Fruit fly (Drosophila melanogaster): Measurements from ENCODE around the gene kmr.

Gene kmr

DNA sequence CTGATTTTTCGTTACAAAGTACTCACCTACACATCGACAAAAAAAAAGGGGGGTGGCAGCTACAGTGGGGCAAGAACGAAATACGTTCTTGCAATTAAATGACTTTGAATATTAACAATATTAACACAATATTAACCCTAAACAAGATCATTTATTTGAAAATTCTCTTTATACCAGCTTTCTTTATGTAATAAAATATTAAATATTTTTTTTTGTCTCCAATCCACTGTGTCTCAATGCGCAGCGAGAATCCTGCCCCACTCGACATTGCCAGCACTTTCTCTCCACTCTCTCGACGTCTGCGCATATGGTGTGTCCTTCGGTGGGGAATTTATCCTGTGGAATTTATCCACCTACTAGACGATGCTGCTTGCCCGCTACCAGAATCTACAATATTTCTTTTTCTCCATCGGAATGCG lies 85.4 kb downstream of the kmr start (continued):
- TF ChIP-seq Asciz (GFP tag; optimal IDR thresholded peaks at IDR 0.05) = peak; percentile 83
- TF ChIP-seq aop (GFP tag; IDR thresholded peaks at IDR 0.05) = peak; percentile 60; the same call in 1 of the 2 replicates
- TF ChIP-seq ci (GFP tag; IDR thresholded peaks at IDR 0.05) = peak; percentile 98
- TF ChIP-seq CG4854 (GFP tag; optimal IDR thresholded peaks at IDR 0.05) = peak; percentile 66
- TF ChIP-seq CG10267 (tag; optimal IDR thresholded peaks at IDR 0.05) = peak; percentile 86
- TF ChIP-seq kay (GFP tag; optimal IDR thresholded peaks at IDR 0.05) = peak; percentile 71
- TF ChIP-seq chif (GFP tag; optimal IDR thresholded peaks at IDR 0.05) = peak; percentile 49 to 56
- TF ChIP-seq Sry-δ (GFP tag; optimal IDR thresholded peaks at IDR 0.05) = peak; percentile 11
- TF ChIP-seq CG13296 (GFP tag; optimal IDR thresholded peaks at IDR 0.05) = peak; percentile 87
- peak; percentile 92 for TF ChIP-seq tin (GFP tag; optimal IDR thresholded peaks at IDR 0.05)
- peak; percentile 85 for TF ChIP-seq CG18476 (GFP tag; optimal IDR thresholded peaks at IDR 0.05)
- peak; percentile 86 for TF ChIP-seq Ets65A (GFP tag)
- no peak for TF ChIP-seq CG34224 (GFP tag; IDR thresholded peaks at IDR 0.05; ENCODE audit: partially characterized antibody)
- no peak for TF ChIP-seq pros (GFP tag; optimal IDR thresholded peaks at IDR 0.05)
- TF ChIP-seq CG12219 (GFP tag; optimal IDR thresholded peaks at IDR 0.05) = peak; percentile 81
- no peak for TF ChIP-seq bigmax (GFP tag; optimal IDR thresholded peaks at IDR 0.05)
- peak; percentile 84 for TF ChIP-seq CG17361 (GFP tag; IDR thresholded peaks at IDR 0.05)
- no peak for TF ChIP-seq btn (GFP tag; optimal IDR thresholded peaks at IDR 0.05)
- TF ChIP-seq Usf (GFP tag; optimal IDR thresholded peaks at IDR 0.05) = peak; percentile 36
- peak; percentile 91 for TF ChIP-seq CG11456 (GFP tag; IDR thresholded peaks at IDR 0.05)
- TF ChIP-seq D19A (tag; optimal IDR thresholded peaks at IDR 0.05) = peak; percentile 74
- no peak for TF ChIP-seq h (optimal IDR thresholded peaks at IDR 0.05)
- TF ChIP-seq CG6791 (GFP tag; IDR thresholded peaks at IDR 0.05; ENCODE audit: partially characterized antibody) = no peak
- peak; percentile 79 for TF ChIP-seq lilli (GFP tag; optimal IDR thresholded peaks at IDR 0.05)
- TF ChIP-seq Spps (tag; optimal IDR thresholded peaks at IDR 0.05) = peak; percentile 75
- peak; percentile 95 for TF ChIP-seq CG10543 (GFP tag; optimal IDR thresholded peaks at IDR 0.05)
- TF ChIP-seq CG30431 (GFP tag; optimal IDR thresholded peaks at IDR 0.05) = peak; percentile 64
- TF ChIP-seq CG10565 (GFP tag; optimal IDR thresholded peaks at IDR 0.05) = no peak
- TF ChIP-seq hkb (optimal IDR thresholded peaks at IDR 0.05) = no peak
- peak; percentile 97 for TF ChIP-seq hkb (GFP tag; IDR thresholded peaks at IDR 0.05)
- TF ChIP-seq pzg (GFP tag; optimal IDR thresholded peaks at IDR 0.05) = no peak
- TF ChIP-seq Adf1 (GFP tag; IDR thresholded peaks at IDR 0.05) = peak; percentile 73
- TF ChIP-seq CG16813 (GFP tag; IDR thresholded peaks at IDR 0.05; ENCODE audit: partially characterized antibody) = no peak; the same call in 2 of the 3 replicates
- TF ChIP-seq crc (GFP tag; optimal IDR thresholded peaks at IDR 0.05) = no peak
- peak; percentile 90 for TF ChIP-seq ase (GFP tag; IDR thresholded peaks at IDR 0.05)
- TF ChIP-seq C15 (GFP tag; IDR thresholded peaks at IDR 0.05) = peak; percentile 78; the same call in 2 of the 3 replicates
- no peak for TF ChIP-seq amos (GFP tag; IDR thresholded peaks at IDR 0.05; ENCODE audit: partially characterized antibody)
- no peak for TF ChIP-seq abd-A (tag; optimal IDR thresholded peaks at IDR 0.05)
- TF ChIP-seq E2f1 (GFP tag; IDR thresholded peaks at IDR 0.05) = peak; percentile 91
- peak; percentile 96 for TF ChIP-seq HLH3B (GFP tag; IDR thresholded peaks at IDR 0.05)
- peak; percentile 73 for TF ChIP-seq CG10274 (GFP tag; optimal IDR thresholded peaks at IDR 0.05)
- TF ChIP-seq pum (GFP tag; optimal IDR thresholded peaks at IDR 0.05) = peak; percentile 50
- TF ChIP-seq CG14860 (GFP tag; IDR thresholded peaks at IDR 0.05; ENCODE audit: partially characterized antibody) = peak; percentile 57; the same call in 2 of the 3 replicates
- TF ChIP-seq CG8924 (tag; optimal IDR thresholded peaks at IDR 0.05) = peak; percentile 76
- TF ChIP-seq mirr (GFP tag; optimal IDR thresholded peaks at IDR 0.05) = no peak
- TF ChIP-seq shn (GFP tag; optimal IDR thresholded peaks at IDR 0.05) = no peak
- no peak for TF ChIP-seq hb (GFP tag; IDR thresholded peaks at IDR 0.05; ENCODE audit: partially characterized antibody)
- TF ChIP-seq onecut (GFP tag; IDR thresholded peaks at IDR 0.05) = peak; percentile 93
- TF ChIP-seq Mes4 (GFP tag; optimal IDR thresholded peaks at IDR 0.05) = peak; percentile 16
- TF ChIP-seq B-H2 (GFP tag; optimal IDR thresholded peaks at IDR 0.05) = peak; percentile 96
- no peak for TF ChIP-seq Dfd (GFP tag; optimal IDR thresholded peaks at IDR 0.05)
- TF ChIP-seq CG14014 (GFP tag; IDR thresholded peaks at IDR 0.05) = peak; percentile 96
